Worm (Caenorhabditis elegans) whole organism, late embryonic: Measurements from ENCODE around the gene del-9.
A peak's percentile ranks its signal among the peaks of the same experiment; 100 is the strongest.

Experiments
- F13H6.1 ChIP-seq: sonication (generic microtip); optimal IDR thresholded peaks from 2 replicates; lab custom pipeline; 2016; ENCODE audit warnings: missing genetic modification characterization, missing compliant biosample characterization
- K02D7.2 ChIP-seq: sonication (generic microtip); optimal IDR thresholded peaks from 2 replicates; lab custom pipeline; 2017; ENCODE audit warnings: mild to moderate bottlenecking, missing genetic modification characterization, missing compliant biosample characterization
- K09A11.1 ChIP-seq: sonication (generic microtip); optimal IDR thresholded peaks from 2 replicates; lab custom pipeline; 2017; ENCODE audit warnings: antibody characterized with exemption, mild to moderate bottlenecking, missing genetic modification characterization, missing compliant biosample characterization; ENCODE audit not compliant: insufficient read depth
- T23F11.4 ChIP-seq: fragments of 200-800 bp; sonication (Bioruptor generic); optimal IDR thresholded peaks from 2 replicates; lab custom pipeline; 2018; ENCODE audit warnings: mild to moderate bottlenecking, missing genetic modification characterization, missing compliant biosample characterization
- Y22D7AL.16 ChIP-seq: sonication (generic microtip); optimal IDR thresholded peaks from 2 replicates; lab custom pipeline; 2016; ENCODE audit warnings: missing genetic modification characterization, missing compliant biosample characterization
- ceh-18 ChIP-seq: sonication (generic microtip); optimal IDR thresholded peaks from 2 replicates; lab custom pipeline; 2016; ENCODE audit warnings: missing genetic modification characterization, missing compliant biosample characterization
- ceh-19 ChIP-seq: fragments of 200-800 bp; sonication (Bioruptor generic); optimal IDR thresholded peaks from 2 replicates; lab custom pipeline; 2018; ENCODE audit warnings: mild to moderate bottlenecking, missing genetic modification characterization, missing compliant biosample characterization
- ceh-24 ChIP-seq: sonication (generic microtip); optimal IDR thresholded peaks from 2 replicates; lab custom pipeline; 2016; ENCODE audit warnings: mild to moderate bottlenecking, missing genetic modification characterization, missing compliant biosample characterization
- ceh-31 ChIP-seq: sonication (generic microtip); optimal IDR thresholded peaks from 2 replicates; lab custom pipeline; 2016; ENCODE audit warnings: missing genetic modification characterization, missing compliant biosample characterization
- ceh-45 ChIP-seq: fragments of 200-800 bp; sonication (Bioruptor generic); IDR thresholded peaks from 2 replicates; pipeline ENCODE4 v1.3.6; 2022; ENCODE audit warnings: missing genetic modification reagents, missing genetic modification characterization, missing compliant biosample characterization
- ceh-48 ChIP-seq: sonication (generic microtip); optimal IDR thresholded peaks from 2 replicates; lab custom pipeline; 2016; ENCODE audit warnings: missing genetic modification characterization, inconsistent platforms, missing compliant biosample characterization
- ceh-6 ChIP-seq: fragments of 200-800 bp; sonication (Bioruptor generic); optimal IDR thresholded peaks from 2 replicates; lab custom pipeline; 2018; ENCODE audit warnings: mild to moderate bottlenecking, missing genetic modification characterization, missing compliant biosample characterization
- che-1 ChIP-seq: sonication (generic microtip); optimal IDR thresholded peaks from 2 replicates; lab custom pipeline; 2016; ENCODE audit warnings: mild to moderate bottlenecking, missing genetic modification characterization, missing compliant biosample characterization
- elt-2 ChIP-seq: sonication (generic microtip); optimal IDR thresholded peaks from 2 replicates; lab custom pipeline; 2016; ENCODE audit warnings: missing genetic modification reagents, missing genetic modification characterization, missing compliant biosample characterization
- ets-4 ChIP-seq: sonication (generic microtip); optimal IDR thresholded peaks from 2 replicates; lab custom pipeline; 2016; ENCODE audit warnings: missing genetic modification characterization, missing compliant biosample characterization
- eyg-1 ChIP-seq: sonication (generic microtip); optimal IDR thresholded peaks from 2 replicates; lab custom pipeline; 2016; ENCODE audit warnings: missing genotype, missing genetic modification characterization, missing compliant biosample characterization
- fkh-6 ChIP-seq: sonication (generic microtip); optimal IDR thresholded peaks from 2 replicates; lab custom pipeline; 2016; ENCODE audit warnings: missing genetic modification characterization, missing compliant biosample characterization
- hlh-13 ChIP-seq: fragments of 200-800 bp; sonication (Bioruptor generic); optimal IDR thresholded peaks from 2 replicates; lab custom pipeline; 2018; ENCODE audit warnings: mild to moderate bottlenecking, missing genetic modification characterization, missing compliant biosample characterization
- hlh-15 ChIP-seq: sonication (generic microtip); optimal IDR thresholded peaks from 2 replicates; lab custom pipeline; 2016; ENCODE audit warnings: missing genetic modification characterization, missing compliant biosample characterization
- hlh-6 ChIP-seq: sonication (generic microtip); optimal IDR thresholded peaks from 2 replicates; lab custom pipeline; 2016; ENCODE audit warnings: missing genotype, missing genetic modification characterization, missing compliant biosample characterization
- madf-2 ChIP-seq: sonication (generic microtip); optimal IDR thresholded peaks from 2 replicates; lab custom pipeline; 2017; ENCODE audit warnings: missing genetic modification characterization, missing compliant biosample characterization
- mec-3 ChIP-seq: sonication (generic microtip); optimal IDR thresholded peaks from 2 replicates; lab custom pipeline; 2016; ENCODE audit warnings: borderline replicate concordance, missing genetic modification characterization, missing compliant biosample characterization
- nfya-1 ChIP-seq: sonication (generic microtip); optimal IDR thresholded peaks from 2 replicates; lab custom pipeline; 2017; ENCODE audit warnings: missing genetic modification characterization, mild to moderate bottlenecking, missing compliant biosample characterization, antibody characterized with exemption, moderate library complexity
- nhr-232 ChIP-seq: sonication (generic microtip); optimal IDR thresholded peaks from 2 replicates; lab custom pipeline; 2016; ENCODE audit warnings: missing genetic modification characterization, missing compliant biosample characterization
- npax-4 ChIP-seq: sonication (generic microtip); optimal IDR thresholded peaks from 2 replicates; lab custom pipeline; 2016; ENCODE audit warnings: missing genetic modification characterization, missing compliant biosample characterization
- odd-2 ChIP-seq: sonication (generic microtip); optimal IDR thresholded peaks from 2 replicates; lab custom pipeline; 2017; ENCODE audit warnings: antibody characterized with exemption, mild to moderate bottlenecking, missing genetic modification characterization, missing compliant biosample characterization
- pag-3 ChIP-seq: sonication (generic microtip); optimal IDR thresholded peaks from 2 replicates; lab custom pipeline; 2016; ENCODE audit warnings: missing compliant biosample characterization, missing genetic modification characterization, borderline replicate concordance
- pax-1 ChIP-seq: fragments of 150-350 bp; optimal IDR thresholded peaks from 2 replicates; lab custom pipeline; 2014; ENCODE audit warnings: missing biosample characterization, missing genetic modification characterization
- pha-2 ChIP-seq: sonication (generic microtip); optimal IDR thresholded peaks from 2 replicates; lab custom pipeline; 2017; ENCODE audit warnings: mild to moderate bottlenecking, missing genetic modification characterization, missing compliant biosample characterization
- rnt-1 ChIP-seq: sonication (generic microtip); optimal IDR thresholded peaks from 2 replicates; lab custom pipeline; 2016; ENCODE audit warnings: missing genetic modification characterization, missing compliant biosample characterization
- sdc-2 ChIP-seq: sonication (generic microtip); optimal IDR thresholded peaks from 2 replicates; lab custom pipeline; 2016; ENCODE audit warnings: missing genotype, missing genetic modification characterization, missing compliant biosample characterization
- sox-2 ChIP-seq: fragments of 200-800 bp; sonication (Bioruptor generic); IDR thresholded peaks from 2 replicates; pipeline ENCODE4 v1.3.6; 2022; ENCODE audit warnings: missing genetic modification reagents, missing genetic modification characterization, missing compliant biosample characterization
- syd-9 ChIP-seq: sonication (generic microtip); optimal IDR thresholded peaks from 2 replicates; lab custom pipeline; 2016; ENCODE audit warnings: mild to moderate bottlenecking, missing genetic modification characterization, moderate library complexity, missing compliant biosample characterization
- unc-42 ChIP-seq: sonication (generic microtip); optimal IDR thresholded peaks from 2 replicates; lab custom pipeline; 2016; ENCODE audit warnings: missing genotype, missing genetic modification characterization, missing compliant biosample characterization
- unc-55 ChIP-seq: sonication (generic microtip); optimal IDR thresholded peaks from 2 replicates; lab custom pipeline; 2017; ENCODE audit warnings: missing biosample characterization, missing genetic modification reagents, missing genetic modification characterization
- unc-86 ChIP-seq: sonication (generic microtip); optimal IDR thresholded peaks from 2 replicates; lab custom pipeline; 2016; ENCODE audit warnings: missing genetic modification characterization, missing compliant biosample characterization
- ztf-16 ChIP-seq: sonication (generic microtip); optimal IDR thresholded peaks from 2 replicates; lab custom pipeline; 2017; ENCODE audit warnings: missing genetic modification characterization, missing compliant biosample characterization

The del-9 gene

ce11 chrX:3623162-3623561 lies 6.0 kb upstream of the del-9 start, which contains the start of gene C18B2.2:
C18B2.2 (plus strand) TSS chrX:3623462.
- no peak for TF ChIP-seq unc-55 (GFP tag; lab: Kevin White, UChicago)
- no peak for TF ChIP-seq npax-4 (tag; lab: Kevin White, UChicago)
- no peak for TF ChIP-seq hlh-15 (tag; lab: Kevin White, UChicago)
- TF ChIP-seq che-1 (tag; lab: Kevin White, UChicago): no peak
- no peak for TF ChIP-seq syd-9 (tag; lab: Kevin White, UChicago)
- no peak for TF ChIP-seq sox-2 (GFP tag; lab: Robert Waterston, UW)
- no peak for TF ChIP-seq T23F11.4
- TF ChIP-seq hlh-13 (GFP tag; lab: Kevin White, UChicago): no peak
- TF ChIP-seq ceh-45 (GFP tag; lab: Robert Waterston, UW): no peak
- TF ChIP-seq Y22D7AL.16 (tag; lab: Kevin White, UChicago): no peak
- no peak for TF ChIP-seq fkh-6
- no peak for TF ChIP-seq nhr-232 (tag; lab: Kevin White, UChicago)
- TF ChIP-seq odd-2 (tag; lab: Kevin White, UChicago): no peak
- TF ChIP-seq rnt-1 (tag; lab: Kevin White, UChicago): no peak
- no peak for TF ChIP-seq eyg-1 (tag; lab: Kevin White, UChicago)
- TF ChIP-seq madf-2: no peak
- no peak for TF ChIP-seq mec-3 (tag; lab: Kevin White, UChicago)
- TF ChIP-seq ztf-16: no peak
- no peak for TF ChIP-seq ceh-6 (GFP tag; lab: Kevin White, UChicago)
- TF ChIP-seq unc-86: no peak

- TF ChIP-seq unc-42 (tag; lab: Kevin White, UChicago) (peak; percentile 87), syd-9 (tag; lab: Kevin White, UChicago) (no peak)
These were observed 1.7 kb upstream of the del-9 start for ce11 chrX:3618842-3619241.

- TF ChIP-seq elt-2 (tag; lab: Kevin White, UChicago): peak; percentile 78
- no peak for TF ChIP-seq ceh-24 (tag; lab: Kevin White, UChicago)
- no peak for TF ChIP-seq sdc-2
- TF ChIP-seq nfya-1 (tag; lab: Kevin White, UChicago): no peak
- no peak for TF ChIP-seq sox-2 (GFP tag; lab: Robert Waterston, UW)
These were observed 3.5 kb downstream of the del-9 start for ce11 chrX:3613665-3614064.

- no peak for TF ChIP-seq ets-4 (tag; lab: Kevin White, UChicago)
- no peak for TF ChIP-seq T23F11.4
- TF ChIP-seq rnt-1 (tag; lab: Kevin White, UChicago): no peak
- TF ChIP-seq hlh-6: no peak
- TF ChIP-seq, all 69 proteins: peak for 0
These were observed 5.4 kb downstream of the del-9 start for ce11 chrX:3611740-3612139.

ce11 chrX:3611042-3611623 lies 6.0 kb downstream of the del-9 start, which contains the start of gene C18B2.5:
C18B2.5 (minus strand) TSS chrX:3611092.
- no peak for TF ChIP-seq T23F11.4

- no peak for TF ChIP-seq Y22D7AL.16 (tag; lab: Kevin White, UChicago)
- no peak for TF ChIP-seq unc-55 (GFP tag; lab: Kevin White, UChicago)
- TF ChIP-seq K02D7.2 (tag; lab: Kevin White, UChicago): no peak
- TF ChIP-seq nfya-1 (tag; lab: Kevin White, UChicago): no peak
- TF ChIP-seq ceh-31 (tag; lab: Kevin White, UChicago): no peak
- TF ChIP-seq ceh-48: no peak
- TF ChIP-seq ceh-18: no peak
- TF ChIP-seq sdc-2: no peak
- no peak for TF ChIP-seq unc-86
- TF ChIP-seq fkh-6: no peak
- no peak for TF ChIP-seq pag-3 (tag; lab: Kevin White, UChicago)
- no peak for TF ChIP-seq K09A11.1 (tag; lab: Kevin White, UChicago)
- no peak for TF ChIP-seq mec-3 (tag; lab: Kevin White, UChicago)
- TF ChIP-seq pha-2 (tag; lab: Kevin White, UChicago): no peak
- TF ChIP-seq F13H6.1 (tag; lab: Kevin White, UChicago): no peak
- no peak for TF ChIP-seq pax-1 (tag; lab: Kevin White, UChicago)
- TF ChIP-seq ceh-19: no peak
These were observed 6.7 kb downstream of the del-9 start for ce11 chrX:3610442-3610841.
